Fruit fly (Drosophila melanogaster) whole organism, embryonic: ENCODE results near the gene CG32483.
A peak's percentile ranks its signal among the peaks of the same experiment; 100 is the strongest.

Experiments
- Adf1 ChIP-seq: fragments of 200-800 bp; sonication (Bioruptor generic); IDR thresholded peaks from 2 replicates; pipeline ENCODE4 v1.3.6; 2022; ENCODE audit warnings: missing biosample characterization, missing genetic modification characterization
- CG10267 ChIP-seq: fragments of 200-800 bp; sonication (Bioruptor generic); optimal IDR thresholded peaks from 2 replicates; lab custom pipeline; 2018; ENCODE audit warnings: missing biosample characterization, mild to moderate bottlenecking, missing genetic modification characterization, moderate library complexity
- CG10959 ChIP-seq: fragments of 200-800 bp; sonication (Bioruptor generic); IDR thresholded peaks from 2 replicates; pipeline ENCODE4 v1.3.6; 2022; ENCODE audit warnings: missing biosample characterization, missing genetic modification characterization
- CG13296 ChIP-seq: fragments of 200-800 bp; sonication (Bioruptor generic); optimal IDR thresholded peaks from 3 replicates; lab custom pipeline; 2018; ENCODE audit warnings: missing biosample characterization, mild to moderate bottlenecking, missing genetic modification characterization
- CG14965 ChIP-seq: fragments of 200-800 bp; sonication (Bioruptor generic); optimal IDR thresholded peaks from 2 replicates; lab custom pipeline; 2016; ENCODE audit warnings: missing biosample characterization, missing genetic modification characterization, borderline replicate concordance
- CG15601 ChIP-seq: fragments of 200-800 bp; sonication (Bioruptor generic); optimal IDR thresholded peaks from 3 replicates; lab custom pipeline; 2019; ENCODE audit warnings: missing biosample characterization, mild to moderate bottlenecking, missing genetic modification characterization, moderate library complexity
- CG15696 ChIP-seq: fragments of 200-800 bp; sonication (Bioruptor generic); optimal IDR thresholded peaks from 2 replicates; lab custom pipeline; 2019; ENCODE audit warnings: missing biosample characterization, mild to moderate bottlenecking, missing genetic modification characterization, moderate library complexity
- CG17612 ChIP-seq: fragments of 200-800 bp; sonication (Bioruptor generic); IDR thresholded peaks from 2 replicates; pipeline ENCODE4 v1.3.6; 2022; ENCODE audit warnings: missing biosample characterization, missing genetic modification characterization
- CG18262 ChIP-seq: fragments of 200-800 bp; optimal IDR thresholded peaks from 3 replicates; lab custom pipeline; 2019; ENCODE audit warnings: missing biosample characterization, mild to moderate bottlenecking, missing genetic modification characterization, moderate library complexity
- CG2129 ChIP-seq: fragments of 200-800 bp; sonication (Bioruptor generic); IDR thresholded peaks from 2 replicates; pipeline ENCODE4 v1.3.6; 2022; ENCODE audit warnings: missing biosample characterization, missing genetic modification characterization; ENCODE audit not compliant: partially characterized antibody
- CG30403 ChIP-seq: fragments of 200-800 bp; sonication (Bioruptor generic); optimal IDR thresholded peaks from 3 replicates; lab custom pipeline; 2016; ENCODE audit warnings: missing biosample characterization, missing genetic modification characterization
- CG3407 ChIP-seq: fragments of 200-800 bp; sonication (Bioruptor generic); optimal IDR thresholded peaks from 2 replicates; lab custom pipeline; 2018; ENCODE audit warnings: missing biosample characterization, mild to moderate bottlenecking, missing genetic modification characterization
- CG34422 ChIP-seq: fragments of 200-800 bp; sonication (Bioruptor generic); IDR thresholded peaks from 3 replicates; pipeline ENCODE4 v1.3.6; 2022; ENCODE audit warnings: missing biosample characterization, missing genetic modification characterization
- CG3726 ChIP-seq: fragments of 200-800 bp; sonication (Bioruptor generic); IDR thresholded peaks from 3 replicates; pipeline ENCODE4, ENCODE4 v1.3.6; 2022; ENCODE audit warnings: missing biosample characterization, missing genetic modification characterization
- CG5180 ChIP-seq: fragments of 200-800 bp; sonication (Bioruptor generic); optimal IDR thresholded peaks from 3 replicates; lab custom pipeline; 2017; ENCODE audit warnings: missing biosample characterization, missing genetic modification characterization, mild to moderate bottlenecking, moderate library complexity, missing genetic modification reagents
- CG7357 ChIP-seq: fragments of 200-800 bp; sonication (Bioruptor generic); IDR thresholded peaks from 3 replicates; pipeline ENCODE4 v1.3.6; 2022; ENCODE audit warnings: missing biosample characterization, missing genetic modification characterization
- CG9215 ChIP-seq: fragments of 200-800 bp; sonication (Bioruptor generic); IDR thresholded peaks from 2 replicates; pipeline ENCODE4 v1.3.6; 2022; ENCODE audit warnings: missing biosample characterization, missing genetic modification characterization
- CG9609 ChIP-seq: fragments of 200-800 bp; sonication (Bioruptor generic); optimal IDR thresholded peaks from 3 replicates; lab custom pipeline; 2016; ENCODE audit warnings: missing biosample characterization, missing genetic modification characterization
- Chrac-16 ChIP-seq: fragments of 200-800 bp; sonication (Bioruptor generic); optimal IDR thresholded peaks from 3 replicates; lab custom pipeline; 2016; ENCODE audit warnings: missing biosample characterization, missing genetic modification characterization
- CoRest ChIP-seq: fragments of 200-800 bp; sonication (Bioruptor generic); optimal IDR thresholded peaks from 3 replicates; lab custom pipeline; 2018; ENCODE audit warnings: missing biosample characterization, mild to moderate bottlenecking, missing genetic modification characterization, moderate library complexity
- D19B ChIP-seq: fragments of 200-800 bp; sonication (Bioruptor generic); optimal IDR thresholded peaks from 2 replicates; lab custom pipeline; 2017; ENCODE audit warnings: missing biosample characterization, mild to moderate bottlenecking, missing genetic modification characterization
- Dbx ChIP-seq: fragments of 200-800 bp; sonication (Bioruptor generic); IDR thresholded peaks from 3 replicates; pipeline ENCODE4 v1.3.6; 2022; ENCODE audit warnings: missing biosample characterization, missing genetic modification characterization
- H15 ChIP-seq: fragments of 200-800 bp; sonication (Bioruptor generic); IDR thresholded peaks from 3 replicates; pipeline ENCODE4 v1.3.6; 2022; ENCODE audit warnings: missing biosample characterization, missing genetic modification characterization
- MESR4 ChIP-seq: fragments of 200-800 bp; sonication (Bioruptor generic); optimal IDR thresholded peaks from 2 replicates; lab custom pipeline; 2018; ENCODE audit warnings: missing biosample characterization, mild to moderate bottlenecking, missing genetic modification characterization, moderate library complexity
- Max ChIP-seq: fragments of 200-800 bp; sonication (Bioruptor generic); optimal IDR thresholded peaks from 2 replicates; lab custom pipeline; 2016; ENCODE audit warnings: missing biosample characterization, mild to moderate bottlenecking, missing genetic modification characterization
- Med ChIP-seq: fragments of 200-800 bp; sonication (Bioruptor generic); peaks from one replicate; lab custom pipeline; 2016; ENCODE audit warnings: missing biosample characterization, missing genetic modification characterization, mild to moderate bottlenecking, inconsistent platforms, moderate library complexity
- Myb ChIP-seq: fragments of 200-800 bp; sonication (Bioruptor generic); optimal IDR thresholded peaks from 2 replicates; lab custom pipeline; 2016; ENCODE audit warnings: missing biosample characterization, missing genetic modification characterization
- Nf-YC ChIP-seq: fragments of 200-800 bp; optimal IDR thresholded peaks from 3 replicates; lab custom pipeline; 2019; ENCODE audit warnings: missing biosample characterization, mild to moderate bottlenecking, missing genetic modification characterization, moderate library complexity
- PHDP ChIP-seq: fragments of 200-800 bp; sonication (Bioruptor generic); optimal IDR thresholded peaks from 3 replicates; lab custom pipeline; 2018; ENCODE audit warnings: missing biosample characterization, mild to moderate bottlenecking, missing genetic modification characterization, moderate library complexity
- Six4 ChIP-seq: fragments of 200-800 bp; sonication (Bioruptor generic); optimal IDR thresholded peaks from 2 replicates; lab custom pipeline; 2016; ENCODE audit warnings: missing biosample characterization, missing genetic modification characterization
- Sry-β ChIP-seq: fragments of 200-800 bp; sonication (Bioruptor generic); optimal IDR thresholded peaks from 2 replicates; lab custom pipeline; 2018; ENCODE audit warnings: missing biosample characterization, mild to moderate bottlenecking, missing genetic modification characterization, moderate library complexity
- Usf ChIP-seq: fragments of 200-800 bp; sonication (Bioruptor generic); optimal IDR thresholded peaks from 2 replicates; lab custom pipeline; 2017; ENCODE audit warnings: missing genotype, missing biosample characterization, missing genetic modification characterization
- ab ChIP-seq: fragments of 200-800 bp; sonication (Bioruptor generic); optimal IDR thresholded peaks from 2 replicates; lab custom pipeline; 2016; ENCODE audit warnings: missing biosample characterization, missing genetic modification characterization
- ase ChIP-seq: fragments of 200-800 bp; sonication (Bioruptor generic); IDR thresholded peaks from 3 replicates; pipeline ENCODE4 v1.3.6; 2022; ENCODE audit warnings: missing biosample characterization, missing genetic modification characterization
- bbx ChIP-seq: fragments of 200-800 bp; sonication (Bioruptor generic); IDR thresholded peaks from 2 replicates; pipeline ENCODE4 v1.3.6; 2022; ENCODE audit warnings: missing biosample characterization, missing genetic modification characterization; ENCODE audit not compliant: partially characterized antibody
- cad ChIP-seq: fragments of >200 bp; optimal IDR thresholded peaks from 2 replicates; lab custom pipeline; 2017; ENCODE audit warnings: missing biosample characterization, missing genetic modification characterization
- chm ChIP-seq: fragments of 200-800 bp; sonication (Bioruptor generic); IDR thresholded peaks from 2 replicates; pipeline ENCODE4 v1.3.6; 2022; ENCODE audit warnings: missing biosample characterization, missing genetic modification characterization
- crc ChIP-seq: fragments of 200-800 bp; sonication (Bioruptor generic); optimal IDR thresholded peaks from 2 replicates; lab custom pipeline; 2016; ENCODE audit warnings: missing biosample characterization, missing genetic modification characterization
- dati ChIP-seq: fragments of 200-800 bp; sonication (Bioruptor generic); IDR thresholded peaks from 2 replicates; pipeline ENCODE4 v1.3.6; 2022; ENCODE audit warnings: missing biosample characterization, missing genetic modification characterization
- dmrt11E ChIP-seq: fragments of 200-800 bp; sonication (Bioruptor generic); optimal IDR thresholded peaks from 3 replicates; lab custom pipeline; 2018; ENCODE audit warnings: missing biosample characterization, mild to moderate bottlenecking, missing genetic modification characterization, moderate library complexity
- esg ChIP-seq: fragments of 200-800 bp; sonication (Bioruptor generic); conservative IDR thresholded peaks from 2 replicates; pipeline ENCODE4 v1.3.6; 2022; ENCODE audit warnings: missing biosample characterization, missing genetic modification characterization
- gem ChIP-seq: fragments of 200-800 bp; sonication (Bioruptor generic); optimal IDR thresholded peaks from 2 replicates; lab custom pipeline; 2019; ENCODE audit warnings: missing biosample characterization, mild to moderate bottlenecking, missing genetic modification characterization, moderate library complexity
- gro ChIP-seq: fragments of 200-800 bp; sonication (Bioruptor generic); optimal IDR thresholded peaks from 2 replicates; lab custom pipeline; 2016; ENCODE audit warnings: missing biosample characterization, missing genetic modification characterization
- ham ChIP-seq: fragments of 200-800 bp; sonication (Bioruptor generic); IDR thresholded peaks from 2 replicates; pipeline ENCODE4 v1.3.6; 2022; ENCODE audit warnings: missing biosample characterization, missing genetic modification characterization
- inv ChIP-seq: fragments of 200-800 bp; sonication (Bioruptor generic); IDR thresholded peaks from 2 replicates; pipeline ENCODE4 v1.3.6; 2022; ENCODE audit warnings: missing biosample characterization, missing genetic modification characterization; ENCODE audit not compliant: partially characterized antibody
- lab ChIP-seq: fragments of 200-800 bp; sonication (Bioruptor generic); optimal IDR thresholded peaks from 3 replicates; lab custom pipeline; 2017; ENCODE audit warnings: missing biosample characterization, missing genetic modification characterization, mild to moderate bottlenecking, moderate library complexity, missing genetic modification reagents
- mam ChIP-seq: fragments of 200-800 bp; sonication (Bioruptor generic); optimal IDR thresholded peaks from 3 replicates; lab custom pipeline; 2016; ENCODE audit warnings: missing biosample characterization, missing genetic modification characterization
- prd ChIP-seq, 3 experiments: fragments of >200 bp in 2 of 3; fragments of 200-800 bp in 1 of 3; sonication (Bioruptor generic) in 1 of 3; optimal IDR thresholded peaks in 2 of 3; IDR thresholded peaks in 1 of 3; 2 replicates in 2 of 3; 3 replicates in 1 of 3; pipeline versions ENCODE4 v1.3.6 to Lab custom; 2017 to 2022; ENCODE audit warnings: missing biosample characterization in 1 of 3, missing genetic modification characterization in 1 of 3
- sens-2 ChIP-seq: fragments of 200-800 bp; sonication (Bioruptor generic); IDR thresholded peaks from 2 replicates; pipeline ENCODE4 v1.3.6; 2022; ENCODE audit warnings: missing biosample characterization, missing genetic modification characterization
- zfh2 ChIP-seq: fragments of 200-800 bp; sonication (Bioruptor generic); optimal IDR thresholded peaks from 2 replicates; lab custom pipeline; 2016; ENCODE audit warnings: missing biosample characterization, missing genetic modification characterization

The CG32483 gene

dm6 chr3L:698748-699367, 9.0 kb upstream of the CG32483 start, which contains the start of gene CG13894 (continued):
- no peak for TF ChIP-seq Usf
- TF ChIP-seq CoRest = no peak
- TF ChIP-seq CG15696 (tag; lab: Kevin White, UChicago) = no peak
- TF ChIP-seq CG10959 (GFP tag; lab: Robert Waterston, UW) = no peak
- peak; percentile 91 for TF ChIP-seq CG5180 (GFP tag; lab: Kevin White, UChicago)
- TF ChIP-seq CG2129 (GFP tag; lab: Robert Waterston, UW) = no peak
- no peak for TF ChIP-seq zfh2 (GFP tag; lab: Kevin White, UChicago)
- no peak for TF ChIP-seq prd (optimal IDR thresholded peaks at IDR 0.05; lab: Kevin White, UChicago)
- no peak for TF ChIP-seq prd (GFP tag; IDR thresholded peaks at IDR 0.05; lab: Robert Waterston, UW)
- no peak for TF ChIP-seq bbx
- no peak for TF ChIP-seq crc
- TF ChIP-seq Myb (GFP tag; lab: Kevin White, UChicago) = no peak
- no peak for TF ChIP-seq ham (GFP tag; lab: Robert Waterston, UW)
- TF ChIP-seq sens-2 = 0 out of 2 replicates have a peak, but pooled peaks have one; percentile 22
- TF ChIP-seq CG30403 = no peak
- TF ChIP-seq CG15601 (tag; lab: Kevin White, UChicago) = no peak
- TF ChIP-seq gem (tag; lab: Kevin White, UChicago) = no peak
- TF ChIP-seq CG17612 = no peak
- no peak for TF ChIP-seq mam (GFP tag; lab: Kevin White, UChicago)
- no peak for TF ChIP-seq inv (GFP tag; lab: Robert Waterston, UW)
- TF ChIP-seq CG3726 (GFP tag; lab: Robert Waterston, UW) = no peak
- TF ChIP-seq CG34422 = 0 out of 3 replicates have a peak, but pooled peaks have one; percentile 37
- TF ChIP-seq D19B (GFP tag; lab: Kevin White, UChicago) = no peak
- peak; percentile 90; the same call in 1 of the 2 replicates for TF ChIP-seq Adf1 (GFP tag; lab: Robert Waterston, UW)
- TF ChIP-seq MESR4 (GFP tag; lab: Kevin White, UChicago) = no peak
- TF ChIP-seq gro (GFP tag; lab: Kevin White, UChicago) = peak; percentile 23
- peak; percentile 77 for TF ChIP-seq chm (GFP tag; lab: Robert Waterston, UW)
- no peak for TF ChIP-seq CG9215 (GFP tag; lab: Robert Waterston, UW)
- no peak for TF ChIP-seq Chrac-16 (GFP tag; lab: Kevin White, UChicago)
- no peak for TF ChIP-seq Max (GFP tag; lab: Kevin White, UChicago)
- TF ChIP-seq Dbx = no peak
- TF ChIP-seq lab (GFP tag; lab: Kevin White, UChicago) = peak; percentile 37
- no peak for TF ChIP-seq CG7357 (GFP tag; lab: Robert Waterston, UW)
- TF ChIP-seq cad (GFP tag; lab: Kevin White, UChicago) = no peak
- no peak for TF ChIP-seq CG3407 (GFP tag; lab: Kevin White, UChicago)
- TF ChIP-seq ab (GFP tag; lab: Kevin White, UChicago) = no peak
- TF ChIP-seq CG18262 (tag; lab: Kevin White, UChicago) = no peak
- no peak for TF ChIP-seq H15 (GFP tag; lab: Robert Waterston, UW)
- TF ChIP-seq Sry-β = no peak
- TF ChIP-seq CG14965 (GFP tag; lab: Kevin White, UChicago) = no peak
- no peak for TF ChIP-seq dmrt11E
- no peak for TF ChIP-seq CG13296
- TF ChIP-seq Six4 (GFP tag; lab: Kevin White, UChicago) = no peak
- TF ChIP-seq Nf-YC (tag; lab: Kevin White, UChicago) = no peak
- no peak for TF ChIP-seq CG9609 (GFP tag; lab: Kevin White, UChicago)
- no peak; the same call in 2 of the 3 replicates for TF ChIP-seq ase (GFP tag; lab: Robert Waterston, UW)
- TF ChIP-seq PHDP = peak; percentile 19
- TF ChIP-seq CG10267 (tag; lab: Kevin White, UChicago) = no peak
- no peak for TF ChIP-seq esg (GFP tag; lab: Robert Waterston, UW)
- no peak for TF ChIP-seq dati (GFP tag; lab: Robert Waterston, UW)
- TF ChIP-seq Med (GFP tag; lab: Kevin White, UChicago) = peak; percentile 81
